Fruit fly (Drosophila melanogaster): Measurements from ENCODE around the gene Obp69a.

Obp69a gene

DNA sequence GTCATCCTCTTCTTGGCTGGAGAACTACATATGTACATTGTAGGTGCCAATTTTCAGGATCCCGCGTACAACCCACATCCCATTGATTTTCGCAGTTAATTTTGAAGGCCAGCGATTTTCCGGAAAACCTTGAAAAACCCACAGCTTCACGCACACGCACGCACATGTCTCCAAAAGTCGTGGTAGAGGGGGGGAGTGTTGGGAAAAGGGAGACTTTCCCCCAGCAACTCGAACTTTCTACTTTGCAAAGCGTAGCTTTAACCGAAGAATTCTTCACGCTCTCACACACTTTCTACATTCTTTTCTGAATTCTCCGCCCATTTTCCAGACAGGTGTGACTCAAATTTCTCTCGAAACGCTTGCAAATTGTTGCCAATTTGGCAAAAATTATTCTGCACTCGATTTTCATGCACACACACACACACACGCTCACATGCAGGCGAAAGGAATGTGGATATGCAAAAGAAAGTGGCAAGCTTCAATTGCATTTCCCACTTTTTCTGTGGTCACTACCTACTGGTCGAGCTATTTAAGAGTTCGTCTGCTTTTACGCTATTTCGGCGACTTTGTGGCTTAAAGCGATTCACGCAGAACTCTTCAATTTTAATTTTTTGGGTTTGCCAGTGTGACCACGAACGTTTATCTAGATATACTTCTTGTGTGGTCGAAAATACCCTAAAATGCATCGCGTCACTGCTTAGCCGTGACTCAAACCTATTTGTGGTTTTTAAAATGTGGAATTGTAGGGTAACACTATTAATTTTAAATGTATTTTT is 18.4 kb downstream of the Obp69a start, which contains the start of gene SCaMC:
Gene SCaMC (minus strand): TSS at position 654 of the 776 bp plus-strand sequence.
- TF ChIP-seq Mad (GFP tag; optimal IDR thresholded peaks at IDR 0.05) (no peak), Doc3 (GFP tag; IDR thresholded peaks at IDR 0.05; ENCODE audit: partially characterized antibody) (no peak), Hmr (GFP tag; optimal IDR thresholded peaks at IDR 0.05) (no peak), gem (tag; optimal IDR thresholded peaks at IDR 0.05) (no peak), Xrp1 (GFP tag; IDR thresholded peaks at IDR 0.05) (no peak), Atf-2 (GFP tag; optimal IDR thresholded peaks at IDR 0.05) (no peak), CG7786 (GFP tag; optimal IDR thresholded peaks at IDR 0.05) (no peak), chn (GFP tag; optimal IDR thresholded peaks at IDR 0.05) (no peak), CG7745 (tag; optimal IDR thresholded peaks at IDR 0.05) (no peak), CG7372 (GFP tag; IDR thresholded peaks at IDR 0.05) (no peak), Rfx (GFP tag; IDR thresholded peaks at IDR 0.05) (0 out of 2 replicates have a peak, but pooled peaks have one; percentile 33), NC2α (GFP tag; optimal IDR thresholded peaks at IDR 0.05) (no peak), CG15514 (GFP tag; optimal IDR thresholded peaks at IDR 0.05) (peak; percentile 79), CG9797 (GFP tag; optimal IDR thresholded peaks at IDR 0.05) (peak; percentile 97), Bgb (GFP tag; IDR thresholded peaks at IDR 0.05; ENCODE audit: partially characterized antibody) (peak; percentile 43; the same call in 1 of the 2 replicates), trem (tag; optimal IDR thresholded peaks at IDR 0.05) (peak; percentile 80), sim (GFP tag; IDR thresholded peaks at IDR 0.05) (no peak), CG16815 (GFP tag; optimal IDR thresholded peaks at IDR 0.05) (no peak), ara (GFP tag; IDR thresholded peaks at IDR 0.05) (no peak), CG3995 (GFP tag; optimal IDR thresholded peaks at IDR 0.05) (peak; percentile 58), croc (GFP tag; conservative IDR thresholded peaks at IDR 0.05) (no peak), CG12659 (GFP tag; optimal IDR thresholded peaks at IDR 0.05) (peak; percentile 82), ato (GFP tag; IDR thresholded peaks at IDR 0.05; ENCODE audit: partially characterized antibody) (no peak), gcm (GFP tag; optimal IDR thresholded peaks at IDR 0.05) (peak; percentile 24), gt (GFP tag; IDR thresholded peaks at IDR 0.05) (no peak), slp2 (GFP tag; optimal IDR thresholded peaks at IDR 0.05) (no peak), sisA (GFP tag; IDR thresholded peaks at IDR 0.05) (no peak), CG2889 (GFP tag; IDR thresholded peaks at IDR 0.05) (no peak), Med (GFP tag) (peak; percentile 88), gcm2 (GFP tag; optimal IDR thresholded peaks at IDR 0.05) (no peak), CG11723 (GFP tag; optimal IDR thresholded peaks at IDR 0.05) (no peak), CG7271 (tag; optimal IDR thresholded peaks at IDR 0.05) (no peak), lilli (GFP tag; optimal IDR thresholded peaks at IDR 0.05) (no peak), phol (tag; optimal IDR thresholded peaks at IDR 0.05) (peak; percentile 51), gro (GFP tag; optimal IDR thresholded peaks at IDR 0.05) (no peak), Ada2b (GFP tag; IDR thresholded peaks at IDR 0.05) (no peak), CG34376 (GFP tag; optimal IDR thresholded peaks at IDR 0.05) (peak; percentile 65), Nf-YB (GFP tag; optimal IDR thresholded peaks at IDR 0.05) (no peak), CG17328 (GFP tag; IDR thresholded peaks at IDR 0.05) (no peak), CG17385 (GFP tag; optimal IDR thresholded peaks at IDR 0.05) (no peak), Ets65A (GFP tag) (no peak), CG7556 (GFP tag; optimal IDR thresholded peaks at IDR 0.05) (no peak), CG10654 (GFP tag; optimal IDR thresholded peaks at IDR 0.05) (no peak), tap (tag; optimal IDR thresholded peaks at IDR 0.05) (no peak), slbo (GFP tag; IDR thresholded peaks at IDR 0.05) (no peak), Chrac-16 (GFP tag; optimal IDR thresholded peaks at IDR 0.05) (no peak), sob (GFP tag; IDR thresholded peaks at IDR 0.05) (no peak), CG12071 (GFP tag; optimal IDR thresholded peaks at IDR 0.05) (no peak), CG3281 (GFP tag; optimal IDR thresholded peaks at IDR 0.05) (no peak), schlank (tag; optimal IDR thresholded peaks at IDR 0.05) (no peak)
